Fruit fly (Drosophila melanogaster) whole organism, embryonic: Measurements from ENCODE around the gene CG7402.

ENCODE experiments used
- Adf1 ChIP-seq: fragments of 200-800 bp; sonication (Bioruptor generic); IDR thresholded peaks from 2 replicates; pipeline ENCODE4 v1.3.6; 2022; ENCODE audit warnings: missing biosample characterization, missing genetic modification characterization
- CG10565 ChIP-seq: fragments of 200-800 bp; sonication (Bioruptor generic); optimal IDR thresholded peaks from 3 replicates; lab custom pipeline; 2016; ENCODE audit warnings: missing biosample characterization, mild to moderate bottlenecking, missing genetic modification characterization
- CG10959 ChIP-seq: fragments of 200-800 bp; sonication (Bioruptor generic); IDR thresholded peaks from 2 replicates; pipeline ENCODE4 v1.3.6; 2022; ENCODE audit warnings: missing biosample characterization, missing genetic modification characterization
- CG11696 ChIP-seq: fragments of 200-800 bp; sonication (Bioruptor generic); IDR thresholded peaks from 2 replicates; pipeline ENCODE4 v1.3.6; 2022; ENCODE audit warnings: missing biosample characterization, missing genetic modification characterization
- CG12299 ChIP-seq: fragments of 200-800 bp; sonication (Bioruptor generic); optimal IDR thresholded peaks from 2 replicates; lab custom pipeline; 2018; ENCODE audit warnings: missing biosample characterization, mild to moderate bottlenecking, missing genetic modification characterization
- CG12391 ChIP-seq: fragments of 200-800 bp; sonication (Bioruptor generic); optimal IDR thresholded peaks from 3 replicates; lab custom pipeline; 2018; ENCODE audit warnings: missing biosample characterization, mild to moderate bottlenecking, missing genetic modification characterization, moderate library complexity
- CG13424 ChIP-seq: fragments of 200-800 bp; sonication (Bioruptor generic); optimal IDR thresholded peaks from 2 replicates; lab custom pipeline; 2019; ENCODE audit warnings: missing biosample characterization, mild to moderate bottlenecking, missing genetic modification characterization, moderate library complexity
- CG13894 ChIP-seq: fragments of 200-800 bp; sonication (Bioruptor generic); optimal IDR thresholded peaks from 3 replicates; lab custom pipeline; 2018; ENCODE audit warnings: missing biosample characterization, mild to moderate bottlenecking, missing genetic modification characterization, moderate library complexity
- CG14441 ChIP-seq: fragments of 200-800 bp; sonication (Bioruptor generic); IDR thresholded peaks from 2 replicates; pipeline ENCODE4 v1.3.6; 2022; ENCODE audit warnings: missing biosample characterization, missing genetic modification characterization
- CG14710 ChIP-seq: fragments of 200-800 bp; sonication (Bioruptor generic); optimal IDR thresholded peaks from 3 replicates; lab custom pipeline; 2019; ENCODE audit warnings: missing biosample characterization, mild to moderate bottlenecking, missing genetic modification characterization, moderate library complexity
- CG1602 ChIP-seq: fragments of 200-800 bp; sonication (Bioruptor generic); optimal IDR thresholded peaks from 3 replicates; lab custom pipeline; 2016; ENCODE audit warnings: missing biosample characterization, missing genetic modification characterization
- CG18599 ChIP-seq: fragments of 200-800 bp; sonication (Bioruptor generic); optimal IDR thresholded peaks from 3 replicates; lab custom pipeline; 2017; ENCODE audit warnings: missing biosample characterization, missing genetic modification characterization, mild to moderate bottlenecking, moderate library complexity, missing genetic modification reagents
- CG30403 ChIP-seq: fragments of 200-800 bp; sonication (Bioruptor generic); optimal IDR thresholded peaks from 3 replicates; lab custom pipeline; 2016; ENCODE audit warnings: missing biosample characterization, missing genetic modification characterization
- CG3281 ChIP-seq: fragments of 200-800 bp; sonication (Bioruptor generic); optimal IDR thresholded peaks from 3 replicates; lab custom pipeline; 2017; ENCODE audit warnings: missing biosample characterization, mild to moderate bottlenecking, missing genetic modification characterization
- CG6254 ChIP-seq: fragments of 200-800 bp; sonication (Bioruptor generic); optimal IDR thresholded peaks from 3 replicates; lab custom pipeline; 2017; ENCODE audit warnings: mild to moderate bottlenecking, missing biosample characterization, missing genetic modification reagents, missing genetic modification characterization
- CG6765 ChIP-seq: fragments of 200-800 bp; sonication (Bioruptor generic); optimal IDR thresholded peaks from 3 replicates; lab custom pipeline; 2017; ENCODE audit warnings: missing biosample characterization, mild to moderate bottlenecking, missing genetic modification characterization
- CG6813 ChIP-seq: fragments of 200-800 bp; sonication (Bioruptor generic); optimal IDR thresholded peaks from 2 replicates; lab custom pipeline; 2017; ENCODE audit warnings: missing biosample characterization, missing genetic modification characterization, mild to moderate bottlenecking, moderate library complexity, missing genetic modification reagents
- CG8924 ChIP-seq: fragments of 200-800 bp; optimal IDR thresholded peaks from 3 replicates; lab custom pipeline; 2019; ENCODE audit warnings: missing biosample characterization, mild to moderate bottlenecking, missing genetic modification characterization, moderate library complexity
- CG9609 ChIP-seq: fragments of 200-800 bp; sonication (Bioruptor generic); optimal IDR thresholded peaks from 3 replicates; lab custom pipeline; 2016; ENCODE audit warnings: missing biosample characterization, missing genetic modification characterization
- CHES-1-like ChIP-seq: fragments of 200-800 bp; sonication (Bioruptor generic); optimal IDR thresholded peaks from 2 replicates; lab custom pipeline; 2016; ENCODE audit warnings: missing biosample characterization, missing genetic modification characterization
- Elba2 ChIP-seq: fragments of 200-800 bp; sonication (Bioruptor generic); optimal IDR thresholded peaks from 3 replicates; lab custom pipeline; 2016; ENCODE audit warnings: missing biosample characterization, missing genetic modification characterization
- Hsf ChIP-seq: fragments of 200-800 bp; sonication (Bioruptor generic); optimal IDR thresholded peaks from 3 replicates; lab custom pipeline; 2016; ENCODE audit warnings: missing biosample characterization, missing genetic modification characterization
- MESR4 ChIP-seq: fragments of 200-800 bp; sonication (Bioruptor generic); optimal IDR thresholded peaks from 2 replicates; lab custom pipeline; 2018; ENCODE audit warnings: missing biosample characterization, mild to moderate bottlenecking, missing genetic modification characterization, moderate library complexity
- MTF-1 ChIP-seq: fragments of 200-800 bp; sonication (Bioruptor generic); optimal IDR thresholded peaks from 2 replicates; lab custom pipeline; 2018; ENCODE audit warnings: missing biosample characterization, mild to moderate bottlenecking, missing genetic modification characterization, borderline replicate concordance
- Mad ChIP-seq: fragments of 200-800 bp; sonication (Bioruptor generic); optimal IDR thresholded peaks from 2 replicates; lab custom pipeline; 2016; ENCODE audit warnings: missing biosample characterization, missing genetic modification characterization
- Pdp1 ChIP-seq, 2 experiments: fragments of 200-800 bp; sonication (Bioruptor generic); optimal IDR thresholded peaks; 3 replicates each; lab custom pipeline; 2016; ENCODE audit warnings: missing biosample characterization in 2 of 2, missing genetic modification characterization in 2 of 2, mild to moderate bottlenecking in 1 of 2, moderate library complexity in 1 of 2
- Ravus ChIP-seq: fragments of 200-800 bp; sonication (Bioruptor generic); IDR thresholded peaks from 2 replicates; pipeline ENCODE4 v1.3.6; 2022; ENCODE audit warnings: missing biosample characterization, missing genetic modification characterization
- Six4 ChIP-seq: fragments of 200-800 bp; sonication (Bioruptor generic); optimal IDR thresholded peaks from 2 replicates; lab custom pipeline; 2016; ENCODE audit warnings: missing biosample characterization, missing genetic modification characterization
- Sry-δ ChIP-seq: fragments of 200-800 bp; sonication (Bioruptor generic); optimal IDR thresholded peaks from 2 replicates; lab custom pipeline; 2016; ENCODE audit warnings: missing biosample characterization, missing genetic modification characterization
- Stat92E ChIP-seq, 3 experiments: fragments of >200 bp in 2 of 3; fragments of 200-800 bp in 1 of 3; sonication (Bioruptor generic) in 1 of 3; optimal IDR thresholded peaks; 2 replicates each; lab custom pipeline; 2017 to 2019; ENCODE audit warnings: missing biosample characterization in 3 of 3, missing genetic modification characterization in 3 of 3, mild to moderate bottlenecking in 1 of 3, moderate library complexity in 1 of 3
- Trl ChIP-seq, 3 experiments: fragments of >200 bp in 2 of 3; fragments of 200-800 bp in 1 of 3; sonication (Bioruptor generic) in 1 of 3; optimal IDR thresholded peaks; 2 replicates in 1 of 3; 3 replicates in 2 of 3; lab custom pipeline; 2016 to 2017; ENCODE audit warnings: missing biosample characterization in 1 of 3, missing genetic modification characterization in 1 of 3
- Xbp1 ChIP-seq: fragments of 200-800 bp; sonication (Bioruptor generic); optimal IDR thresholded peaks from 3 replicates; lab custom pipeline; 2016; ENCODE audit warnings: missing biosample characterization, mild to moderate bottlenecking, missing genetic modification characterization
- ab ChIP-seq: fragments of 200-800 bp; sonication (Bioruptor generic); optimal IDR thresholded peaks from 2 replicates; lab custom pipeline; 2016; ENCODE audit warnings: missing biosample characterization, missing genetic modification characterization
- ato ChIP-seq: fragments of 200-800 bp; sonication (Bioruptor generic); IDR thresholded peaks from 2 replicates; pipeline ENCODE4 v1.3.6; 2022; ENCODE audit warnings: missing biosample characterization, missing genetic modification characterization; ENCODE audit not compliant: partially characterized antibody
- cg ChIP-seq: fragments of 200-800 bp; sonication (Bioruptor generic); optimal IDR thresholded peaks from 3 replicates; lab custom pipeline; 2019; ENCODE audit warnings: missing biosample characterization, mild to moderate bottlenecking, missing genetic modification characterization, moderate library complexity
- chm ChIP-seq: fragments of 200-800 bp; sonication (Bioruptor generic); IDR thresholded peaks from 2 replicates; pipeline ENCODE4 v1.3.6; 2022; ENCODE audit warnings: missing biosample characterization, missing genetic modification characterization
- corto ChIP-seq: fragments of 200-800 bp; sonication (Bioruptor generic); optimal IDR thresholded peaks from 2 replicates; lab custom pipeline; 2016; ENCODE audit warnings: missing biosample characterization, mild to moderate bottlenecking, missing genetic modification characterization, moderate library complexity
- crp ChIP-seq, 2 experiments: fragments of 200-800 bp; sonication (Bioruptor generic); optimal IDR thresholded peaks; 2 replicates in 1 of 2; 3 replicates in 1 of 2; lab custom pipeline; 2017; ENCODE audit warnings: missing biosample characterization in 2 of 2, missing genetic modification characterization in 2 of 2, mild to moderate bottlenecking in 1 of 2, moderate library complexity in 1 of 2
- dpn ChIP-seq, 2 experiments: fragments of 200-800 bp; sonication (Bioruptor generic); optimal IDR thresholded peaks; 3 replicates each; lab custom pipeline; 2016; ENCODE audit warnings: missing biosample characterization in 2 of 2, missing genetic modification characterization in 2 of 2
- emc ChIP-seq: fragments of 200-800 bp; sonication (Bioruptor generic); optimal IDR thresholded peaks from 2 replicates; lab custom pipeline; 2016; ENCODE audit warnings: missing biosample characterization, missing genetic modification characterization
- fd3F ChIP-seq: fragments of 200-800 bp; sonication (Bioruptor generic); optimal IDR thresholded peaks from 2 replicates; lab custom pipeline; 2018; ENCODE audit warnings: missing biosample characterization, mild to moderate bottlenecking, missing genetic modification characterization, moderate library complexity
- gfzf ChIP-seq: fragments of 200-800 bp; sonication (Bioruptor generic); optimal IDR thresholded peaks from 2 replicates; lab custom pipeline; 2016; ENCODE audit warnings: missing biosample characterization, mild to moderate bottlenecking, missing genetic modification characterization, moderate library complexity
- hth ChIP-seq: fragments of >200 bp; optimal IDR thresholded peaks from 2 replicates; lab custom pipeline; 2017; ENCODE audit warnings: inconsistent platforms
- lab ChIP-seq: fragments of 200-800 bp; sonication (Bioruptor generic); optimal IDR thresholded peaks from 3 replicates; lab custom pipeline; 2017; ENCODE audit warnings: missing biosample characterization, missing genetic modification characterization, mild to moderate bottlenecking, moderate library complexity, missing genetic modification reagents
- lola ChIP-seq, 3 experiments: fragments of >200 bp in 2 of 3; fragments of 200-800 bp in 1 of 3; sonication (Bioruptor generic) in 1 of 3; optimal IDR thresholded peaks; 2 replicates each; lab custom pipeline; 2017 to 2019; ENCODE audit warnings: missing biosample characterization in 3 of 3, missing genetic modification characterization in 3 of 3, mild to moderate bottlenecking in 1 of 3, moderate library complexity in 1 of 3
- nmo ChIP-seq: fragments of 200-800 bp; sonication (Bioruptor generic); optimal IDR thresholded peaks from 2 replicates; lab custom pipeline; 2018; ENCODE audit warnings: missing biosample characterization, mild to moderate bottlenecking, missing genetic modification characterization, moderate library complexity
- sim ChIP-seq: fragments of 200-800 bp; sonication (Bioruptor generic); IDR thresholded peaks from 2 replicates; pipeline ENCODE4 v1.3.6; 2022; ENCODE audit warnings: missing biosample characterization, missing genetic modification characterization
- tio ChIP-seq: fragments of 200-800 bp; sonication (Bioruptor generic); optimal IDR thresholded peaks from 2 replicates; lab custom pipeline; 2017; ENCODE audit warnings: missing biosample characterization, missing genetic modification characterization, inconsistent platforms
- trem ChIP-seq: fragments of 200-800 bp; optimal IDR thresholded peaks from 3 replicates; lab custom pipeline; 2019; ENCODE audit warnings: missing biosample characterization, mild to moderate bottlenecking, missing genetic modification characterization, moderate library complexity

The CG7402 gene

DNA sequence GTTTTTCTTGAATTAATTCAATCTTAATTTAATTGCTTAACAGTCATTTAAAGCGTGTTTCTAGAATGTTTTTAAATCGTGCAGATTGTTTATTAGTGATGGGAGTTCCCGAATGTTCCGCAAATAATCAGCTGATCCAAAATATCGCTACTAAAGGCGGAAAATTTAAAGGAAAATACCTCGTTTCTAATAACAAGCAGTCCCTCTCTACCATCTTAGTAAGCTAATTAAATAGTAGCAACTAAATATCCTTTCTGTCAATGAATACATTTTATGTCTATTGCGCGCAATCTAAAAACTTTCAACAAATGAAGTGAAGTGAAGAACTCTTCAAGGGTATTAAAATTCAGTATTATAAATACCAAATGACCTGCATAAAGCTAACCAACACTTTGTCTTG is 24.9 kb downstream of the CG7402 start, which contains the start of gene CG5290 (continued):
- TF ChIP-seq crp (GFP tag; optimal IDR thresholded peaks at IDR 0.05; lab: Kevin White, UChicago): peak; percentile 66 to 94
- no peak for TF ChIP-seq CG6254 (GFP tag; lab: Kevin White, UChicago)
- TF ChIP-seq CG10565 (GFP tag; lab: Kevin White, UChicago): no peak
- peak; percentile 65 for TF ChIP-seq CG14710 (tag; lab: Kevin White, UChicago)
- TF ChIP-seq Mad (GFP tag; lab: Kevin White, UChicago): no peak
- no peak for TF ChIP-seq fd3F (GFP tag; lab: Kevin White, UChicago)
- no peak for TF ChIP-seq Trl (optimal IDR thresholded peaks at IDR 0.05; lab: Kevin White, UChicago)
- peak; percentile 65 for TF ChIP-seq Trl (GFP tag; optimal IDR thresholded peaks at IDR 0.05; lab: Kevin White, UChicago)
- TF ChIP-seq CG12391 (tag; lab: Kevin White, UChicago): peak; percentile 49
- TF ChIP-seq CG18599 (GFP tag; lab: Kevin White, UChicago): no peak
- no peak for TF ChIP-seq emc (GFP tag; lab: Kevin White, UChicago)
- TF ChIP-seq Hsf (GFP tag; lab: Kevin White, UChicago): peak; percentile 54
- TF ChIP-seq Xbp1 (GFP tag; lab: Kevin White, UChicago): peak; percentile 22
- no peak for TF ChIP-seq hth (lab: Kevin White, UChicago)
- TF ChIP-seq CG13424 (tag; lab: Kevin White, UChicago): peak; percentile 20
- TF ChIP-seq CHES-1-like (GFP tag; lab: Kevin White, UChicago): peak; percentile 17
- peak in 1 of 2 experiments; percentile 25 for TF ChIP-seq Pdp1 (GFP tag; optimal IDR thresholded peaks at IDR 0.05; lab: Kevin White, UChicago)
- no peak for TF ChIP-seq corto
- no peak for TF ChIP-seq Elba2 (GFP tag; lab: Kevin White, UChicago)
- TF ChIP-seq ab (GFP tag; lab: Kevin White, UChicago): no peak
- TF ChIP-seq CG13894 (tag; lab: Kevin White, UChicago): peak; percentile 30
- peak; percentile 55 for TF ChIP-seq nmo (GFP tag; lab: Kevin White, UChicago)
- TF ChIP-seq Adf1 (GFP tag; lab: Robert Waterston, UW): no peak
- TF ChIP-seq cg (GFP tag; lab: Kevin White, UChicago): no peak
- no peak for TF ChIP-seq chm (GFP tag; lab: Robert Waterston, UW)
- TF ChIP-seq MTF-1: no peak
- TF ChIP-seq lab: peak; percentile 55
- TF ChIP-seq MESR4 (GFP tag; lab: Kevin White, UChicago): no peak
- no peak for TF ChIP-seq CG6813 (GFP tag; lab: Kevin White, UChicago)
- no peak for TF ChIP-seq Six4 (GFP tag; lab: Kevin White, UChicago)
- TF ChIP-seq CG12299 (tag; lab: Kevin White, UChicago): no peak
- peak; percentile 6 for TF ChIP-seq CG1602 (GFP tag; lab: Kevin White, UChicago)
- TF ChIP-seq sim (GFP tag; lab: Robert Waterston, UW): no peak
- no peak for TF ChIP-seq CG11696
- TF ChIP-seq CG14441 (GFP tag; lab: Robert Waterston, UW): no peak
- no peak for TF ChIP-seq tio (GFP tag; lab: Kevin White, UChicago)
- no peak for TF ChIP-seq CG6765
- TF ChIP-seq dpn (GFP tag; optimal IDR thresholded peaks at IDR 0.05; lab: Kevin White, UChicago): peak; percentile 20 to 36
- TF ChIP-seq gfzf: peak; percentile 55
- TF ChIP-seq CG8924 (tag; lab: Kevin White, UChicago): no peak
- peak; percentile 64 for TF ChIP-seq trem (tag; lab: Kevin White, UChicago)
- no peak for TF ChIP-seq Ravus (GFP tag; lab: Robert Waterston, UW)
- no peak for TF ChIP-seq CG10959 (GFP tag; lab: Robert Waterston, UW)
- TF ChIP-seq Stat92E (GFP tag; optimal IDR thresholded peaks at IDR 0.05; lab: Kevin White, UChicago): no peak
- peak; percentile 91 for TF ChIP-seq Sry-δ (GFP tag; lab: Kevin White, UChicago)
- TF ChIP-seq CG3281 (GFP tag; lab: Kevin White, UChicago): peak; percentile 5
- no peak for TF ChIP-seq ato
- TF ChIP-seq CG9609: peak; percentile 1
- TF ChIP-seq CG30403: peak; percentile 54
- no peak for TF ChIP-seq lola (GFP tag; optimal IDR thresholded peaks at IDR 0.05; lab: Kevin White, UChicago)
